Fruit fly (Drosophila melanogaster) Kc167 (cell line): Measurements from ENCODE around the gene CG1309.

Experiments
- h ChIP-seq: fragments of >200 bp; optimal IDR thresholded peaks from 3 replicates; lab custom pipeline; 2018; ENCODE audit warnings: missing external identifiers
- insv ChIP-seq: fragments of >200 bp; optimal IDR thresholded peaks from 3 replicates; lab custom pipeline; 2018; ENCODE audit warnings: missing external identifiers

- TF ChIP-seq insv (lab: Kevin White, UChicago): no peak
- no peak for TF ChIP-seq h
Measured at dm6 chr3L:4302088-4302487, 42.9 kb downstream of the CG1309 start.
